Worm (Caenorhabditis elegans): ENCODE data around the gene ZK287.1.

DNA sequence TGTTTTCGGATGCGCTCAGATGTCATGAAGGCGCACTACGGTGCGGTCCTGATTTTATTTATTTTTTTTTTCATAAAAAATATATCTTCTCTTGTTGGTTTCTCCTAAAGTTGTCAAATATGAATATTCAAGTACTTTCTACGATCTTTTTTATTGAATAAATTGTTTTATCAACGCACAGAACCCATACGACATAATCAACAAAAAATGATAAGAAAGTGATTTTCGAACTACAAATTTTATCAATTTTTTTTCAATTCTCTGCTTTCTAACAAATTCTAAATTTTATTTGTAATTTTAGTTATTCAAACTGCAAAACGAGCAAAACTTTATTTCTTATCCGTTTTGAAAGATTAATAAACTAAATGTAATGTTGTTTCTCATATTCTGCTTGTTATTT, 35.4 kb downstream of the ZK287.1 start:
- no peak for TF ChIP-seq sea-1 (GFP tag; conservative IDR thresholded peaks at IDR 0.05)
- TF ChIP-seq hmg-4 (GFP tag; optimal IDR thresholded peaks at IDR 0.05), result no peak
